Fruit fly (Drosophila melanogaster) whole organism, embryonic: ENCODE results near the gene CG12081.

Source experiments
- ATbp ChIP-seq: fragments of 200-800 bp; sonication (Bioruptor generic); optimal IDR thresholded peaks from 2 replicates; lab custom pipeline; 2017; ENCODE audit warnings: missing biosample characterization, mild to moderate bottlenecking, missing genetic modification characterization, missing genetic modification reagents
- B-H1 ChIP-seq: fragments of 200-800 bp; sonication (Bioruptor generic); IDR thresholded peaks from 3 replicates; pipeline ENCODE4 v1.3.6; 2022; ENCODE audit warnings: missing biosample characterization, missing genetic modification characterization
- CG1024 ChIP-seq: fragments of 200-800 bp; sonication (Bioruptor generic); IDR thresholded peaks from 2 replicates; pipeline ENCODE4 v1.3.6; 2022; ENCODE audit warnings: missing biosample characterization, missing genetic modification characterization
- CG10543 ChIP-seq: fragments of 200-800 bp; sonication (Bioruptor generic); optimal IDR thresholded peaks from 3 replicates; lab custom pipeline; 2017; ENCODE audit warnings: missing biosample characterization, mild to moderate bottlenecking, missing genetic modification characterization, moderate library complexity
- CG11504 ChIP-seq: fragments of 200-800 bp; sonication (Bioruptor generic); optimal IDR thresholded peaks from 3 replicates; lab custom pipeline; 2019; ENCODE audit warnings: missing biosample characterization, mild to moderate bottlenecking, missing genetic modification characterization, moderate library complexity
- CG12219 ChIP-seq: fragments of 200-800 bp; sonication (Bioruptor generic); optimal IDR thresholded peaks from 3 replicates; lab custom pipeline; 2018; ENCODE audit warnings: missing biosample characterization, mild to moderate bottlenecking, missing genetic modification characterization
- CG12744 ChIP-seq: fragments of 200-800 bp; sonication (Bioruptor generic); optimal IDR thresholded peaks from 2 replicates; lab custom pipeline; 2016; ENCODE audit warnings: missing biosample characterization, missing genetic modification characterization
- CG13287 ChIP-seq: fragments of 200-800 bp; sonication (Bioruptor generic); IDR thresholded peaks from 2 replicates; pipeline ENCODE4 v1.3.6; 2022; ENCODE audit warnings: missing biosample characterization, missing genetic modification characterization; ENCODE audit not compliant: partially characterized antibody
- CG13424 ChIP-seq: fragments of 200-800 bp; sonication (Bioruptor generic); optimal IDR thresholded peaks from 2 replicates; lab custom pipeline; 2019; ENCODE audit warnings: missing biosample characterization, mild to moderate bottlenecking, missing genetic modification characterization, moderate library complexity
- CG15269 ChIP-seq: fragments of 200-800 bp; sonication (Bioruptor generic); optimal IDR thresholded peaks from 2 replicates; lab custom pipeline; 2018; ENCODE audit warnings: missing biosample characterization, mild to moderate bottlenecking, missing genetic modification characterization, moderate library complexity
- CG15479 ChIP-seq: fragments of 200-800 bp; sonication (Bioruptor generic); optimal IDR thresholded peaks from 3 replicates; lab custom pipeline; 2019; ENCODE audit warnings: missing biosample characterization, mild to moderate bottlenecking, missing genetic modification characterization, moderate library complexity
- CG17829 ChIP-seq: fragments of 200-800 bp; optimal IDR thresholded peaks from 2 replicates; lab custom pipeline; 2019; ENCODE audit warnings: missing biosample characterization, mild to moderate bottlenecking, missing genetic modification characterization, moderate library complexity
- CG17912 ChIP-seq: fragments of 200-800 bp; sonication (Bioruptor generic); optimal IDR thresholded peaks from 2 replicates; lab custom pipeline; 2018; ENCODE audit warnings: missing biosample characterization, mild to moderate bottlenecking, missing genetic modification characterization
- CG1792 ChIP-seq: fragments of 200-800 bp; sonication (Bioruptor generic); optimal IDR thresholded peaks from 2 replicates; lab custom pipeline; 2016; ENCODE audit warnings: missing biosample characterization, missing genetic modification characterization
- CG18764 ChIP-seq: fragments of 200-800 bp; sonication (Bioruptor generic); optimal IDR thresholded peaks from 3 replicates; lab custom pipeline; 2016; ENCODE audit warnings: missing biosample characterization, missing genetic modification characterization
- CG42726 ChIP-seq: fragments of 200-800 bp; sonication (Bioruptor generic); IDR thresholded peaks from 2 replicates; pipeline ENCODE4 v1.3.6; 2022; ENCODE audit warnings: missing biosample characterization, missing genetic modification characterization; ENCODE audit not compliant: partially characterized antibody
- CG4360 ChIP-seq: fragments of 200-800 bp; sonication (Bioruptor generic); IDR thresholded peaks from 2 replicates; pipeline ENCODE4 v1.3.6; 2022; ENCODE audit warnings: missing biosample characterization, missing genetic modification characterization
- CG6689 ChIP-seq: fragments of 200-800 bp; sonication (Bioruptor generic); IDR thresholded peaks from 2 replicates; pipeline ENCODE4 v1.3.6; 2022; ENCODE audit warnings: missing biosample characterization, missing genetic modification characterization
- CG7372 ChIP-seq: fragments of 200-800 bp; sonication (Bioruptor generic); IDR thresholded peaks from 2 replicates; pipeline ENCODE4 v1.3.6; 2022; ENCODE audit warnings: missing biosample characterization, missing genetic modification characterization
- CG7963 ChIP-seq: fragments of 200-800 bp; sonication (Bioruptor generic); IDR thresholded peaks from 3 replicates; pipeline ENCODE4 v1.3.6; 2022; ENCODE audit warnings: missing biosample characterization, missing genetic modification characterization; ENCODE audit not compliant: partially characterized antibody
- CG7987 ChIP-seq: fragments of 200-800 bp; sonication (Bioruptor generic); optimal IDR thresholded peaks from 2 replicates; lab custom pipeline; 2018; ENCODE audit warnings: missing biosample characterization, mild to moderate bottlenecking, missing genetic modification characterization, moderate library complexity
- CG8089 ChIP-seq: fragments of 200-800 bp; sonication (Bioruptor generic); optimal IDR thresholded peaks from 3 replicates; lab custom pipeline; 2016; ENCODE audit warnings: missing biosample characterization, missing genetic modification characterization
- CG9215 ChIP-seq: fragments of 200-800 bp; sonication (Bioruptor generic); IDR thresholded peaks from 2 replicates; pipeline ENCODE4 v1.3.6; 2022; ENCODE audit warnings: missing biosample characterization, missing genetic modification characterization
- CG9437 ChIP-seq: fragments of 200-800 bp; sonication (Bioruptor generic); optimal IDR thresholded peaks from 2 replicates; lab custom pipeline; 2018; ENCODE audit warnings: missing biosample characterization, mild to moderate bottlenecking, missing genetic modification characterization
- Fer1 ChIP-seq: fragments of 200-800 bp; sonication (Bioruptor generic); optimal IDR thresholded peaks from 2 replicates; lab custom pipeline; 2017; ENCODE audit warnings: missing biosample characterization, mild to moderate bottlenecking, missing genetic modification characterization
- Fer3 ChIP-seq: fragments of 200-800 bp; sonication (Bioruptor generic); optimal IDR thresholded peaks from 2 replicates; lab custom pipeline; 2018; ENCODE audit warnings: missing biosample characterization, mild to moderate bottlenecking, missing genetic modification characterization, moderate library complexity
- Jarid2 ChIP-seq: fragments of 200-800 bp; sonication (Bioruptor generic); optimal IDR thresholded peaks from 3 replicates; lab custom pipeline; 2017; ENCODE audit warnings: mild to moderate bottlenecking, missing biosample characterization, missing genetic modification reagents, missing genetic modification characterization
- Kr ChIP-seq: fragments of 200-800 bp; sonication (Bioruptor generic); optimal IDR thresholded peaks from 2 replicates; lab custom pipeline; 2017; ENCODE audit warnings: missing biosample characterization, mild to moderate bottlenecking, missing genetic modification characterization
- Ptx1 ChIP-seq: fragments of 200-800 bp; sonication (Bioruptor generic); IDR thresholded peaks from 2 replicates; pipeline ENCODE4 v1.3.6; 2022; ENCODE audit warnings: missing biosample characterization, missing genetic modification characterization
- Sin3A ChIP-seq: fragments of >200 bp; optimal IDR thresholded peaks from 2 replicates; lab custom pipeline; 2018
- Sry-δ ChIP-seq: fragments of 200-800 bp; sonication (Bioruptor generic); optimal IDR thresholded peaks from 2 replicates; lab custom pipeline; 2016; ENCODE audit warnings: missing biosample characterization, missing genetic modification characterization
- Xbp1 ChIP-seq: fragments of 200-800 bp; sonication (Bioruptor generic); optimal IDR thresholded peaks from 3 replicates; lab custom pipeline; 2016; ENCODE audit warnings: missing biosample characterization, mild to moderate bottlenecking, missing genetic modification characterization
- Xrp1 ChIP-seq: fragments of 200-800 bp; sonication (Bioruptor generic); IDR thresholded peaks from 2 replicates; pipeline ENCODE4 v1.3.6; 2022; ENCODE audit warnings: missing biosample characterization, missing genetic modification characterization
- ac ChIP-seq: fragments of 200-800 bp; sonication (Bioruptor generic); optimal IDR thresholded peaks from 3 replicates; lab custom pipeline; 2017; ENCODE audit warnings: missing biosample characterization, mild to moderate bottlenecking, missing genetic modification characterization
- aop ChIP-seq: fragments of 200-800 bp; sonication (Bioruptor generic); IDR thresholded peaks from 2 replicates; pipeline ENCODE4 v1.3.6; 2022; ENCODE audit warnings: missing biosample characterization, missing genetic modification characterization
- bowl ChIP-seq: fragments of 200-800 bp; sonication (Bioruptor generic); IDR thresholded peaks from 2 replicates; pipeline ENCODE4 v1.3.6; 2022; ENCODE audit warnings: missing biosample characterization, missing genetic modification characterization
- danr ChIP-seq: fragments of 200-800 bp; sonication (Bioruptor generic); IDR thresholded peaks from 2 replicates; pipeline ENCODE4 v1.3.6; 2022; ENCODE audit warnings: missing biosample characterization, missing genetic modification characterization
- ems ChIP-seq: fragments of 200-800 bp; sonication (Bioruptor generic); optimal IDR thresholded peaks from 3 replicates; lab custom pipeline; 2016; ENCODE audit warnings: missing biosample characterization, missing genetic modification characterization
- fru ChIP-seq: fragments of >200 bp; optimal IDR thresholded peaks from 2 replicates; lab custom pipeline; 2017
- gce ChIP-seq: fragments of 200-800 bp; sonication (Bioruptor generic); IDR thresholded peaks from 3 replicates; pipeline ENCODE4 v1.3.6; 2022; ENCODE audit warnings: missing biosample characterization, missing genetic modification characterization
- grau ChIP-seq: fragments of 200-800 bp; optimal IDR thresholded peaks from 3 replicates; lab custom pipeline; 2019; ENCODE audit warnings: missing biosample characterization, mild to moderate bottlenecking, missing genetic modification characterization, moderate library complexity
- hb ChIP-seq: fragments of 200-800 bp; sonication (Bioruptor generic); IDR thresholded peaks from 3 replicates; pipeline ENCODE4 v1.3.6; 2022; ENCODE audit warnings: missing biosample characterization, missing genetic modification characterization; ENCODE audit not compliant: partially characterized antibody
- hkb ChIP-seq, 2 experiments: fragments of 200-800 bp in 1 of 2; fragments of >200 bp in 1 of 2; sonication (Bioruptor generic) in 1 of 2; IDR thresholded peaks in 1 of 2; optimal IDR thresholded peaks in 1 of 2; 2 replicates each; pipeline versions ENCODE4 v1.3.6 to Lab custom; 2017 to 2022; ENCODE audit warnings: missing biosample characterization in 1 of 2, missing genetic modification characterization in 1 of 2
- klu ChIP-seq: fragments of 200-800 bp; sonication (Bioruptor generic); IDR thresholded peaks from 2 replicates; pipeline ENCODE4 v1.3.6; 2022; ENCODE audit warnings: missing biosample characterization, missing genetic modification characterization
- knrl ChIP-seq: fragments of 200-800 bp; sonication (Bioruptor generic); IDR thresholded peaks from 3 replicates; pipeline ENCODE4 v1.3.6; 2022; ENCODE audit warnings: missing biosample characterization, missing genetic modification characterization; ENCODE audit not compliant: partially characterized antibody
- pita ChIP-seq: fragments of 200-800 bp; sonication (Bioruptor generic); optimal IDR thresholded peaks from 2 replicates; lab custom pipeline; 2017; ENCODE audit warnings: missing biosample characterization, mild to moderate bottlenecking, missing genetic modification characterization
- seq ChIP-seq: fragments of 200-800 bp; sonication (Bioruptor generic); IDR thresholded peaks from 2 replicates; pipeline ENCODE4 v1.3.6; 2022; ENCODE audit warnings: missing biosample characterization, missing genetic modification characterization
- sna ChIP-seq: fragments of 200-800 bp; sonication (Bioruptor generic); IDR thresholded peaks from 2 replicates; pipeline ENCODE4 v1.3.6; 2022; ENCODE audit warnings: missing biosample characterization, missing genetic modification characterization; ENCODE audit not compliant: partially characterized antibody
- trem ChIP-seq: fragments of 200-800 bp; optimal IDR thresholded peaks from 3 replicates; lab custom pipeline; 2019; ENCODE audit warnings: missing biosample characterization, mild to moderate bottlenecking, missing genetic modification characterization, moderate library complexity
- usp ChIP-seq: fragments of >200 bp; optimal IDR thresholded peaks from 2 replicates; lab custom pipeline; 2017; ENCODE audit warnings: missing biosample characterization, missing genetic modification characterization
- wdn ChIP-seq: fragments of 200-800 bp; sonication (Bioruptor generic); IDR thresholded peaks from 2 replicates; pipeline ENCODE4 v1.3.6; 2022; ENCODE audit warnings: missing biosample characterization, missing genetic modification characterization

The CG12081 gene

DNA sequence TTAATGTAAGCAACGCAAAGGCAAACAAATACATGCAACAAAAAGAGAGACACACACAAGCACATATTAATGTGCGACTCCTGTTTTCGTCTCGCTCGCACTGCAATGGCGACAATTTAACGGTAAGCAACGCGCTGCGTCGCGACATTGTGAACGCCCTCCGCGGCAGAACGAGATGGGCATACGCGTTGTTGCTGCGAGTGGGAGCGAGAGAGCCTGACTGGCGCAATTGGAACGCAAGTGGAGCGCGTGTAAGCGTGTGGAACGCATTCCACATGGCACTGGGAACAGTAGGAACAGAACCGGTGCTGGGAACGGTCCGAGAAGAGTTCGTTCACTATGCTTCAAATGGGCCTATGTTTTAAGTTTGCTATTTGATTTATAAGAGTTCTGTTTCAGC is 36.3 kb downstream of the CG12081 start (continued):
- TF ChIP-seq CG17829 (tag; lab: Kevin White, UChicago) (peak; percentile 35), wdn (GFP tag; lab: Robert Waterston, UW) (no peak), CG15269 (tag; lab: Kevin White, UChicago) (no peak), gce (GFP tag; lab: Robert Waterston, UW) (peak; percentile 61; the same call in 1 of the 3 replicates), trem (tag; lab: Kevin White, UChicago) (no peak), hb (GFP tag; lab: Robert Waterston, UW) (no peak), Sin3A (lab: Kevin White, UChicago) (no peak), Ptx1 (GFP tag; lab: Robert Waterston, UW) (no peak), Sry-δ (GFP tag; lab: Kevin White, UChicago) (no peak), CG1792 (GFP tag; lab: Kevin White, UChicago) (no peak), CG7963 (GFP tag; lab: Robert Waterston, UW) (no peak), grau (tag; lab: Kevin White, UChicago) (no peak), CG42726 (GFP tag; lab: Robert Waterston, UW) (0 out of 2 replicates have a peak, but pooled peaks have one; percentile 55), ems (GFP tag; lab: Kevin White, UChicago) (no peak), CG4360 (GFP tag; lab: Robert Waterston, UW) (peak; percentile 51; the same call in 1 of the 2 replicates), danr (GFP tag; lab: Robert Waterston, UW) (no peak), sna (GFP tag; lab: Robert Waterston, UW) (0 out of 2 replicates have a peak, but pooled peaks have one; percentile 35), CG9437 (GFP tag; lab: Kevin White, UChicago) (no peak), CG17912 (GFP tag; lab: Kevin White, UChicago) (no peak), ATbp (GFP tag; lab: Kevin White, UChicago) (no peak), klu (GFP tag; lab: Robert Waterston, UW) (no peak), CG7987 (GFP tag; lab: Kevin White, UChicago) (peak; percentile 91), CG11504 (tag; lab: Kevin White, UChicago) (no peak), pita (GFP tag; lab: Kevin White, UChicago) (no peak), seq (GFP tag; lab: Robert Waterston, UW) (peak; percentile 59; the same call in 1 of the 2 replicates), CG8089 (no peak), Fer3 (no peak), CG12744 (GFP tag; lab: Kevin White, UChicago) (no peak), CG12219 (GFP tag; lab: Kevin White, UChicago) (peak; percentile 7), ac (GFP tag; lab: Kevin White, UChicago) (no peak), usp (no peak), Kr (GFP tag; lab: Kevin White, UChicago) (no peak), Xbp1 (GFP tag; lab: Kevin White, UChicago) (no peak), CG13287 (GFP tag; lab: Robert Waterston, UW) (peak; percentile 39; the same call in 1 of the 2 replicates), B-H1 (GFP tag; lab: Robert Waterston, UW) (no peak), CG7372 (GFP tag; lab: Robert Waterston, UW) (no peak), aop (GFP tag; lab: Robert Waterston, UW) (no peak), knrl (GFP tag; lab: Robert Waterston, UW) (0 out of 3 replicates have a peak, but pooled peaks have one; percentile 5), CG13424 (tag; lab: Kevin White, UChicago) (no peak), CG1024 (GFP tag; lab: Robert Waterston, UW) (no peak), CG10543 (GFP tag; lab: Kevin White, UChicago) (no peak), hkb (optimal IDR thresholded peaks at IDR 0.05; lab: Kevin White, UChicago) (no peak), hkb (GFP tag; IDR thresholded peaks at IDR 0.05; lab: Robert Waterston, UW) (peak; percentile 47), CG18764 (GFP tag; lab: Kevin White, UChicago) (no peak), CG6689 (GFP tag; lab: Robert Waterston, UW) (no peak), Jarid2 (peak; percentile 79), Fer1 (GFP tag; lab: Kevin White, UChicago) (no peak), CG15479 (peak; percentile 99), bowl (GFP tag; lab: Robert Waterston, UW) (no peak), fru (lab: Kevin White, UChicago) (no peak), Xrp1 (GFP tag; lab: Robert Waterston, UW) (0 out of 2 replicates have a peak, but pooled peaks have one; percentile 8), CG9215 (GFP tag; lab: Robert Waterston, UW) (no peak)
